Worm (Caenorhabditis elegans) whole organism, L1 larva: ENCODE data around the gene Y102A11A.1.

Source experiments
- C16A3.4 ChIP-seq: fragments of 150-350 bp; optimal IDR thresholded peaks from 2 replicates; lab custom pipeline; 2014; ENCODE audit warnings: missing biosample characterization, missing genetic modification characterization
- aly-2 ChIP-seq: fragments of 150-350 bp; optimal IDR thresholded peaks from 2 replicates; lab custom pipeline; 2014; ENCODE audit warnings: missing biosample characterization, missing genetic modification characterization
- ceh-82 ChIP-seq, 3 experiments: fragments of 150-350 bp in 1 of 3; sonication (generic microtip) in 2 of 3; optimal IDR thresholded peaks; 2 replicates each; lab custom pipeline; 2014 to 2017; ENCODE audit warnings: missing biosample characterization in 3 of 3, missing genetic modification characterization in 3 of 3
- lir-3 ChIP-seq: sonication (generic microtip); optimal IDR thresholded peaks from 2 replicates; lab custom pipeline; 2016; ENCODE audit warnings: mild to moderate bottlenecking, missing genetic modification characterization, moderate library complexity, missing compliant biosample characterization; ENCODE audit not compliant: poor library complexity
- mdl-1 ChIP-seq, 2 experiments: fragments of 150-350 bp; optimal IDR thresholded peaks; 2 replicates each; lab custom pipeline; 2014 to 2017; ENCODE audit warnings: missing biosample characterization in 2 of 2, missing genetic modification characterization in 2 of 2, inconsistent platforms in 1 of 2
- nhr-237 ChIP-seq: fragments of 150-350 bp; optimal IDR thresholded peaks from 2 replicates; lab custom pipeline; 2014; ENCODE audit warnings: missing biosample characterization, missing genetic modification characterization
- nhr-71 ChIP-seq: sonication (generic microtip); optimal IDR thresholded peaks from 2 replicates; lab custom pipeline; 2016; ENCODE audit warnings: mild to moderate bottlenecking, missing genetic modification characterization, moderate library complexity, missing compliant biosample characterization
- unc-62 ChIP-seq: fragments of 150-350 bp; optimal IDR thresholded peaks from 2 replicates; lab custom pipeline; 2014; ENCODE audit warnings: missing biosample characterization, missing genetic modification reagents, missing genetic modification characterization
- ztf-11 ChIP-seq, 2 experiments: sonication (generic microtip); optimal IDR thresholded peaks; 2 replicates each; lab custom pipeline; 2016 to 2017; ENCODE audit warnings: missing genetic modification characterization in 2 of 2, missing biosample characterization in 1 of 2, missing compliant biosample characterization in 1 of 2
- ztf-4 ChIP-seq: fragments of 150-350 bp; optimal IDR thresholded peaks from 2 replicates; lab custom pipeline; 2014; ENCODE audit warnings: missing biosample characterization, missing genetic modification characterization

ce11 chrX:2078822-2079221 lies 27.2 kb downstream of the Y102A11A.1 start:
- TF ChIP-seq ztf-4 (tag; lab: Kevin White, UChicago) (no peak), ztf-11 (tag; optimal IDR thresholded peaks at IDR 0.05; lab: Kevin White, UChicago) (no peak), ceh-82 (tag; optimal IDR thresholded peaks at IDR 0.05; lab: Kevin White, UChicago) (no peak), aly-2 (no peak), C16A3.4 (tag; lab: Kevin White, UChicago) (no peak), unc-62 (no peak), nhr-237 (no peak), mdl-1 (tag; optimal IDR thresholded peaks at IDR 0.05; lab: Kevin White, UChicago) (no peak), nhr-71 (peak; percentile 39), lir-3 (no peak)
